Fruit fly (Drosophila melanogaster) whole organism, embryonic: ENCODE results near the gene CG7565.
"Not testable (repeated sequence)": the region's sequence is repeated elsewhere in the genome, so short reads cannot be mapped to it uniquely, and the experiment has no call there.

Experiments used
- Ssrp ChIP-seq: fragments of 200-800 bp; sonication (Bioruptor generic); optimal IDR thresholded peaks from 2 replicates; lab custom pipeline; 2018; ENCODE audit warnings: missing biosample characterization, mild to moderate bottlenecking, missing genetic modification characterization, moderate library complexity
- ap ChIP-seq: fragments of 200-800 bp; sonication (Bioruptor generic); IDR thresholded peaks from 2 replicates; pipeline ENCODE4 v1.3.6; 2022; ENCODE audit warnings: missing biosample characterization, missing genetic modification characterization
- ranshi ChIP-seq: fragments of 200-800 bp; sonication (Bioruptor generic); IDR thresholded peaks from 2 replicates; pipeline ENCODE4 v1.3.6; 2022; ENCODE audit warnings: missing biosample characterization, missing genetic modification characterization
- scrt ChIP-seq: fragments of 200-800 bp; sonication (Bioruptor generic); optimal IDR thresholded peaks from 2 replicates; lab custom pipeline; 2018; ENCODE audit warnings: missing biosample characterization, mild to moderate bottlenecking, missing genetic modification characterization, moderate library complexity
- sens-2 ChIP-seq: fragments of 200-800 bp; sonication (Bioruptor generic); IDR thresholded peaks from 2 replicates; pipeline ENCODE4 v1.3.6; 2022; ENCODE audit warnings: missing biosample characterization, missing genetic modification characterization
- sna ChIP-seq: fragments of 200-800 bp; sonication (Bioruptor generic); IDR thresholded peaks from 2 replicates; pipeline ENCODE4 v1.3.6; 2022; ENCODE audit warnings: missing biosample characterization, missing genetic modification characterization; ENCODE audit not compliant: partially characterized antibody
- unpg ChIP-seq: fragments of 200-800 bp; sonication (Bioruptor generic); optimal IDR thresholded peaks from 3 replicates; lab custom pipeline; 2018; ENCODE audit warnings: missing biosample characterization, mild to moderate bottlenecking, missing genetic modification characterization, moderate library complexity

- TF ChIP-seq scrt (GFP tag; lab: Kevin White, UChicago) (peak; percentile 22), sna (GFP tag; lab: Robert Waterston, UW) (peak; percentile 71; the same call in 1 of the 2 replicates)
- TF ChIP-seq sens-2 (GFP tag; lab: Robert Waterston, UW); ranshi (GFP tag; lab: Robert Waterston, UW); unpg (GFP tag; lab: Kevin White, UChicago); Ssrp (tag; lab: Kevin White, UChicago); ap (GFP tag; lab: Robert Waterston, UW): not testable (repeated sequence)
These were observed 31.3 kb downstream of the CG7565 start for dm6 chr3L:8060188-8060856.
